Fruit fly (Drosophila melanogaster) whole organism, pupa: ENCODE data around the gene CG14803.

Experiments used
- CG10348 ChIP-seq: fragments of 200-800 bp; sonication (Bioruptor generic); IDR thresholded peaks from 2 replicates; pipeline ENCODE4 v1.3.6; 2022; ENCODE audit warnings: missing biosample characterization, missing genetic modification characterization
- CG12605 ChIP-seq: fragments of 200-800 bp; sonication (Bioruptor generic); IDR thresholded peaks from 2 replicates; pipeline ENCODE4 v1.3.6; 2022; ENCODE audit warnings: missing biosample characterization, missing genetic modification characterization
- CG13204 ChIP-seq: fragments of 200-800 bp; sonication (Bioruptor generic); optimal IDR thresholded peaks from 2 replicates; lab custom pipeline; 2018; ENCODE audit warnings: missing biosample characterization, mild to moderate bottlenecking, missing genetic modification characterization, moderate library complexity
- CG14655 ChIP-seq: fragments of 200-800 bp; sonication (Bioruptor generic); optimal IDR thresholded peaks from 3 replicates; lab custom pipeline; 2017; ENCODE audit warnings: mild to moderate bottlenecking, missing biosample characterization, missing genetic modification reagents, missing genetic modification characterization
- CG15710 ChIP-seq: fragments of 200-800 bp; sonication (Bioruptor generic); optimal IDR thresholded peaks from 2 replicates; lab custom pipeline; 2018; ENCODE audit warnings: missing biosample characterization, mild to moderate bottlenecking, missing genetic modification characterization, moderate library complexity
- CG17806 ChIP-seq: fragments of 200-800 bp; sonication (Bioruptor generic); optimal IDR thresholded peaks from 2 replicates; lab custom pipeline; 2018; ENCODE audit warnings: missing biosample characterization, mild to moderate bottlenecking, missing genetic modification characterization, moderate library complexity
- CG32121 ChIP-seq: fragments of 200-800 bp; sonication (Bioruptor generic); IDR thresholded peaks from 2 replicates; pipeline ENCODE4 v1.3.6; 2022; ENCODE audit warnings: missing biosample characterization, missing genetic modification characterization
- CG34367 ChIP-seq: fragments of 200-800 bp; sonication (Bioruptor generic); optimal IDR thresholded peaks from 2 replicates; lab custom pipeline; 2018; ENCODE audit warnings: missing biosample characterization, mild to moderate bottlenecking, missing genetic modification characterization
- CG4496 ChIP-seq: fragments of 200-800 bp; sonication (Bioruptor generic); IDR thresholded peaks from 3 replicates; pipeline ENCODE4 v1.3.6; 2022; ENCODE audit warnings: missing biosample characterization, missing genetic modification characterization
- CG8159 ChIP-seq: fragments of 200-800 bp; sonication (Bioruptor generic); optimal IDR thresholded peaks from 3 replicates; lab custom pipeline; 2018; ENCODE audit warnings: missing biosample characterization, mild to moderate bottlenecking, missing genetic modification characterization, moderate library complexity
- CG8301 ChIP-seq: fragments of 200-800 bp; sonication (Bioruptor generic); optimal IDR thresholded peaks from 2 replicates; lab custom pipeline; 2018; ENCODE audit warnings: missing biosample characterization, mild to moderate bottlenecking, missing genetic modification characterization
- CG9948 ChIP-seq: fragments of 200-800 bp; sonication (Bioruptor generic); optimal IDR thresholded peaks from 2 replicates; lab custom pipeline; 2018; ENCODE audit warnings: missing biosample characterization, mild to moderate bottlenecking, missing genetic modification characterization, moderate library complexity
- D1 ChIP-seq: fragments of 200-800 bp; sonication (Bioruptor generic); optimal IDR thresholded peaks from 2 replicates; lab custom pipeline; 2018; ENCODE audit warnings: missing biosample characterization, mild to moderate bottlenecking, missing genetic modification characterization, moderate library complexity
- EcR ChIP-seq: fragments of 200-800 bp; sonication (Bioruptor generic); optimal IDR thresholded peaks from 3 replicates; lab custom pipeline; 2019; ENCODE audit warnings: missing biosample characterization, missing genetic modification characterization, mild to moderate bottlenecking, moderate library complexity, missing genetic modification reagents
- Ets98B ChIP-seq: fragments of 200-800 bp; sonication (Bioruptor generic); IDR thresholded peaks from 2 replicates; pipeline ENCODE4 v1.3.6; 2022; ENCODE audit warnings: missing biosample characterization, missing genetic modification characterization
- Pif1A ChIP-seq: fragments of 200-800 bp; sonication (Bioruptor generic); optimal IDR thresholded peaks from 3 replicates; lab custom pipeline; 2016; ENCODE audit warnings: missing biosample characterization, missing genetic modification characterization
- Pif1B ChIP-seq: fragments of 200-800 bp; sonication (Bioruptor generic); optimal IDR thresholded peaks from 3 replicates; lab custom pipeline; 2016; ENCODE audit warnings: missing biosample characterization, missing genetic modification characterization
- Snoo ChIP-seq: fragments of 200-800 bp; sonication (Bioruptor generic); optimal IDR thresholded peaks from 3 replicates; lab custom pipeline; 2017; ENCODE audit warnings: missing biosample characterization, mild to moderate bottlenecking, missing genetic modification characterization, inconsistent platforms
- fd96Ca ChIP-seq: fragments of 200-800 bp; sonication (Bioruptor generic); IDR thresholded peaks from 3 replicates; pipeline ENCODE4 v1.3.6; 2022; ENCODE audit warnings: missing biosample characterization, missing genetic modification characterization
- gl ChIP-seq: fragments of 200-800 bp; sonication (Bioruptor generic); optimal IDR thresholded peaks from 2 replicates; lab custom pipeline; 2018; ENCODE audit warnings: missing biosample characterization, mild to moderate bottlenecking, missing genetic modification characterization
- rn ChIP-seq: fragments of 200-800 bp; sonication (Bioruptor generic); IDR thresholded peaks from 2 replicates; pipeline ENCODE4 v1.3.6; 2022; ENCODE audit warnings: missing biosample characterization, missing genetic modification characterization

CG14803 gene

DNA sequence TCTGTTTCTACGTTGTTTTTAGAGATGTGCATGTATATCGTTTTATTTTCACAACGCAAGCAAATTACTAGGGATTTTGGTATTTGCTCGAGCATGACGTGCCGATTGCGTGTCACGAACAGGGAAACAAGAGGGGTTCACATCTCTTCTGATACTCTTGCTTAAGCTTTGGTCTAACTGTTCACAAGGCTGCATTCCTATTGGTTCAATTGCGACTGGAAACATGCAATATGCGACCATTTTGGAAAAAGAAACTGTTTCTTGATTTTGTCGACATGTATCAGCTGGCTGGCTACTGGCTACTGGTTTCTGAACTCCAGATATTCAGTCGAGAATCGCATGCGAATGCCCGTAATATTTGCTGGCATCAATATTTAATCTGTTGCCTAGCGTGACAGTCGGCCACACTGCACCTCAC is 11.5 kb downstream of the CG14803 start, which contains the start of gene Coa8:
TSS of gene Coa8 (plus strand) at position 144 of the 418 bp plus-strand sequence.
- TF ChIP-seq CG34367 (tag; lab: Kevin White, UChicago), result peak; percentile 32
- peak; percentile 35 for TF ChIP-seq CG15710 (tag; lab: Kevin White, UChicago)
- no peak for TF ChIP-seq Pif1A
- TF ChIP-seq EcR (GFP tag; lab: Kevin White, UChicago), result no peak
- no peak for TF ChIP-seq CG8301
- no peak for TF ChIP-seq Pif1B
- no peak for TF ChIP-seq CG10348 (GFP tag; lab: Robert Waterston, UW)
- TF ChIP-seq CG17806 (tag; lab: Kevin White, UChicago), result no peak
- peak; percentile 51; the same call in 2 of the 3 replicates for TF ChIP-seq fd96Ca
- TF ChIP-seq D1, result no peak
- 0 out of 2 replicates have a peak, but pooled peaks have one; percentile 13 for TF ChIP-seq CG12605 (GFP tag; lab: Robert Waterston, UW)
- no peak; the same call in 1 of the 2 replicates for TF ChIP-seq CG32121 (GFP tag; lab: Robert Waterston, UW)
- TF ChIP-seq CG8159 (tag; lab: Kevin White, UChicago), result peak; percentile 35
- no peak for TF ChIP-seq CG14655 (GFP tag; lab: Kevin White, UChicago)
- TF ChIP-seq gl (tag; lab: Kevin White, UChicago), result no peak
- TF ChIP-seq Snoo, result peak; percentile 12
- no peak for TF ChIP-seq CG13204
- TF ChIP-seq Ets98B (GFP tag; lab: Robert Waterston, UW), result peak; percentile 35
- no peak for TF ChIP-seq rn (GFP tag; lab: Robert Waterston, UW)
- TF ChIP-seq CG4496 (GFP tag; lab: Robert Waterston, UW), result peak; percentile 67; the same call in 2 of the 3 replicates
- no peak for TF ChIP-seq CG9948 (tag; lab: Kevin White, UChicago)

DNA sequence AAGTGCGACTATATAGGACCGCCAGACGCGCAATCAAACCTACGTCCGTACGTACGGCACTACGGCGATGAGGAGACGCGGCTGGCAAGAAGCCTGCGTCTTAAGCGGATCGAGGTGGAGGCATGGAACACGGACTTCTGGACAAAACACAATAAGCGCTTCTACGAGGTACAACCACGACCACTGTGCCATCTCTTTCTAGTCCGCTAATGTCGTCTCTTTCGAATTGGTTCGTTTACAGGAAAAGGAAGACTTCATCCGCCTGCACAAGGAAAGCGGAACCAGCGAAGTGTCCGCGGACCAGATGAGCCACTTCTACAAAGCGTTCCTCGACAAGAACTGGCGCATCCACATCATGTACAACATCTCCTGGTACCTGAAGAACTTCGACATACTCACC is 12.1 kb downstream of the CG14803 start:
- no peak for TF ChIP-seq CG14655 (GFP tag; lab: Kevin White, UChicago)
- no peak for TF ChIP-seq Snoo
- TF ChIP-seq CG34367 (tag; lab: Kevin White, UChicago), result no peak

DNA sequence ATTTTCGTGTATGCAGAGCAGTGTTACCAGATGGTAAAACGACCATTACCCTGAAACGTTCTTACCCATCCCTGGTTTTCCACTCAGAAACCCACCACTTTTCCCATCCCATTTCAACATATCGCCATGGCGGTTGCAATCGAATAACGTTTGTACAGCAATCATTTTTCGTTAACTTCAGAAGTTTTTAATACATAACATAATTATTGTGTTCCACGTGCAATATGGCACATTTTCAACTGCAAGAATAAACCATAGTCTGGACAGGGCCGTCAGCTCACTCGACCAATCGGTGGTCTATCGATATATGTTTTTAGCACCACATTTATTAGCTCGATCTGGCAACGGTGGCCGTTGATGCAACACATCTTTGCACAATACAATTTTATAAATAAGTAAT is 21.3 kb downstream of the CG14803 start, which contains the start of the genes trr and mRpL16:
TSS of gene trr (minus strand) at position 25 of the 400 bp plus-strand sequence.
TSS of gene mRpL16 (plus strand) at position 331 of the 400 bp plus-strand sequence.
- TF ChIP-seq CG32121 (GFP tag; lab: Robert Waterston, UW) (no peak), Pif1B (no peak), CG4496 (GFP tag; lab: Robert Waterston, UW) (peak; percentile 62; the same call in 2 of the 3 replicates), CG15710 (tag; lab: Kevin White, UChicago) (peak; percentile 30), D1 (no peak), CG17806 (tag; lab: Kevin White, UChicago) (no peak), fd96Ca (no peak), Ets98B (GFP tag; lab: Robert Waterston, UW) (peak; percentile 35; the same call in 1 of the 2 replicates)

dm6 chrX:1893532-1893931 is 24.9 kb downstream of the CG14803 start:
- TF ChIP-seq CG34367 (tag; lab: Kevin White, UChicago) (no peak), Ets98B (GFP tag; lab: Robert Waterston, UW) (no peak), Snoo (no peak), EcR (GFP tag; lab: Kevin White, UChicago) (no peak), CG13204 (no peak), Pif1B (no peak)

DNA sequence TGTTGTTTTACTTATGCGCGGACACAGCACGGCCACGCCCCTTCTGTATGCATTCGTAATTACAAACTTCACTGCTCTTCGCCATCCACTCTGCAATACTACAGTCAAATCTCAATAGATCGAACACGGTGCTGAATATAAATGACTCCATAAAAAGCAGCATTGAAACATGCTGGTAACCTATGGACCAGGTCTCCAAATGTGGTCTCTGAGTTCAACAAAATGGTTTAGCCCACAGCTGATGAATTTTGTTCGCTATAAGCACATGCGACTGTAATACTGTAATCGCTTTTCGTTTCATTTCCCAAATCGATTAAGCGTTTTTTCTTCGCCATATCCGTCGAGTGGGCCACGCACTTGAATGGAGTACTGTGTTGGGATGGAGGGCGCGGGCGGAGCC is 28.7 kb downstream of the CG14803 start:
- TF ChIP-seq CG32121 (GFP tag; lab: Robert Waterston, UW) (peak; percentile 27; the same call in 1 of the 2 replicates), fd96Ca (peak; percentile 60; the same call in 1 of the 3 replicates), CG8301 (peak; percentile 30), Snoo (peak; percentile 48), rn (GFP tag; lab: Robert Waterston, UW) (no peak), Pif1B (no peak), CG9948 (tag; lab: Kevin White, UChicago) (peak; percentile 33), gl (tag; lab: Kevin White, UChicago) (peak; percentile 16), CG14655 (GFP tag; lab: Kevin White, UChicago) (no peak), Ets98B (GFP tag; lab: Robert Waterston, UW) (peak; percentile 48; the same call in 1 of the 2 replicates), CG4496 (GFP tag; lab: Robert Waterston, UW) (peak; percentile 73; the same call in 2 of the 3 replicates), CG12605 (GFP tag; lab: Robert Waterston, UW) (no peak), CG34367 (tag; lab: Kevin White, UChicago) (peak; percentile 16), CG8159 (tag; lab: Kevin White, UChicago) (peak; percentile 58), CG17806 (tag; lab: Kevin White, UChicago) (peak; percentile 39), D1 (no peak), CG15710 (tag; lab: Kevin White, UChicago) (peak; percentile 66)

dm6 chrX:1899445-1900085 is 30.9 kb downstream of the CG14803 start:
- TF ChIP-seq Snoo, result no peak
- TF ChIP-seq CG4496 (GFP tag; lab: Robert Waterston, UW), result no peak
- TF ChIP-seq EcR (GFP tag; lab: Kevin White, UChicago), result no peak
- TF ChIP-seq CG9948 (tag; lab: Kevin White, UChicago), result no peak
- TF ChIP-seq CG13204, result peak; percentile 62
- TF ChIP-seq Pif1B, result peak; percentile 31
- TF ChIP-seq CG8159 (tag; lab: Kevin White, UChicago), result no peak
- peak; percentile 21; the same call in 1 of the 2 replicates for TF ChIP-seq Ets98B (GFP tag; lab: Robert Waterston, UW)
- TF ChIP-seq CG15710 (tag; lab: Kevin White, UChicago), result no peak
- no peak for TF ChIP-seq rn (GFP tag; lab: Robert Waterston, UW)
- TF ChIP-seq gl (tag; lab: Kevin White, UChicago), result no peak
- TF ChIP-seq CG12605 (GFP tag; lab: Robert Waterston, UW), result no peak
- no peak for TF ChIP-seq CG14655 (GFP tag; lab: Kevin White, UChicago)
- no peak for TF ChIP-seq CG34367 (tag; lab: Kevin White, UChicago)
- TF ChIP-seq CG8301, result no peak
- TF ChIP-seq CG32121 (GFP tag; lab: Robert Waterston, UW), result no peak
- TF ChIP-seq CG17806 (tag; lab: Kevin White, UChicago), result no peak
- no peak for TF ChIP-seq D1
- TF ChIP-seq fd96Ca, result no peak
- TF ChIP-seq Pif1A, result no peak
